Worm (Caenorhabditis elegans) whole organism, L4 larva: Measurements from ENCODE around the gene fox-1.

ENCODE experiments used
- ceh-44 ChIP-seq: fragments of 200-800 bp; sonication (Bioruptor generic); IDR thresholded peaks from 2 replicates; pipeline ENCODE4 v1.3.6; 2022; ENCODE audit warnings: missing genetic modification reagents, missing genetic modification characterization, missing compliant biosample characterization
- dpl-1 ChIP-seq: fragments of 150-350 bp; optimal IDR thresholded peaks from 2 replicates; lab custom pipeline; 2014; ENCODE audit warnings: missing biosample characterization, missing genetic modification reagents, missing genetic modification characterization
- nhr-76 ChIP-seq: fragments of 150-350 bp; optimal IDR thresholded peaks from 2 replicates; lab custom pipeline; 2014; ENCODE audit warnings: missing biosample characterization, missing genetic modification characterization
- nhr-77 ChIP-seq: fragments of 150-350 bp; optimal IDR thresholded peaks from 2 replicates; lab custom pipeline; 2014; ENCODE audit warnings: missing biosample characterization, missing genetic modification characterization

DNA sequence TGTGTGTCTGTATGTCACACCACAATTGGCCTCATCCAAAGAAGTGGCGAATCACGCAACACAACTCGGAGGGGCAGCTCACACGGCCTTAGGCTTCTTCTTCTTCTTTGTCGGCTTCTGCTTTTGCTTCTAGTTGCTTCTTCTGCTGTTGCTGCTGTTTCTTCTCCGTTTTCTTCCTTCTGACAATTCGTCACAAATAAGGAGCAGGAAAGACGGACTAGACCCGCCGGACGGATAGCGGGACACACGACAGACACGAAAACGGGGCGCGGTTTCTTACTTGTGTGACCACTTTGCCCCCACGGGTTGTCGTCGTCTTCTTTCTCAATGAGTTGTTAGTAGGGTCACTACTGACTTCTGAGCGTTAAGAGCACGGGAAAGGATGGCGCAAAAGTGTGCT is 3.6 kb downstream of the fox-1 start:
- no peak for TF ChIP-seq nhr-76
- TF ChIP-seq dpl-1 (GFP tag; lab: Kevin White, UChicago): no peak
- TF ChIP-seq nhr-77 (tag; lab: Kevin White, UChicago): no peak
- TF ChIP-seq ceh-44 (GFP tag; lab: Robert Waterston, UW): no peak
